Fruit fly (Drosophila melanogaster): ENCODE results near the gene Lip4.

Gene Lip4

dm6 chr2L:10488484-10489223 is 38.7 kb upstream of the Lip4 start, which contains the start of the genes Cog4 and CG6144 (continued):
- TF ChIP-seq CG12104 (GFP tag; optimal IDR thresholded peaks at IDR 0.05) (no peak), CG14965 (GFP tag; optimal IDR thresholded peaks at IDR 0.05; ENCODE audit: borderline replicate concordance) (no peak), CG6791 (GFP tag; IDR thresholded peaks at IDR 0.05; ENCODE audit: partially characterized antibody) (peak; percentile 77), CG6689 (GFP tag; IDR thresholded peaks at IDR 0.05) (peak; percentile 63)

DNA sequence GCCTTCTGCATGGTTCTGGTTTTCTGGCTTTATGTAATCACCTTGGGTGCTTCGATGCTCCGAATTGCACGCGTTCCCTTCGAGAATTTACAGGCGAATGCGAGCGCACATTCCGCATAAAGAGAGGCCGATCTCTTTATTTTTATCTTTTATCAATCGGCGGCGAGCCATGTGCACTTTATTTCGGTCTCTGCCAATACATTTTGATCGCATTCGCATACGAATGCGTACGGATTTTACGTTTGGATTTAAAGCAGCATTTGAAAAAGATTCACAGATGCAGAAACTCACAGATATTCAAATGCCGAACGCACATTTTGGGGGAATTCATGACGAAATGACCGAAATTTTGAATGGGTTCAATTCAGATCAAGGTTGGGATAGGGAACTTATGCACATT is 36.0 kb upstream of the Lip4 start, which contains the start of gene CG13144:
Gene CG13144 (minus strand): TSS at position 101 of the 400 bp plus-strand sequence.
- 0 out of 3 replicates have a peak, but pooled peaks have one; percentile 41 for TF ChIP-seq ci (GFP tag; IDR thresholded peaks at IDR 0.05)
- no peak for TF ChIP-seq Atf3 (GFP tag; optimal IDR thresholded peaks at IDR 0.05)
- TF ChIP-seq gsb (GFP tag; IDR thresholded peaks at IDR 0.05), result 0 out of 2 replicates have a peak, but pooled peaks have one; percentile 29

DNA sequence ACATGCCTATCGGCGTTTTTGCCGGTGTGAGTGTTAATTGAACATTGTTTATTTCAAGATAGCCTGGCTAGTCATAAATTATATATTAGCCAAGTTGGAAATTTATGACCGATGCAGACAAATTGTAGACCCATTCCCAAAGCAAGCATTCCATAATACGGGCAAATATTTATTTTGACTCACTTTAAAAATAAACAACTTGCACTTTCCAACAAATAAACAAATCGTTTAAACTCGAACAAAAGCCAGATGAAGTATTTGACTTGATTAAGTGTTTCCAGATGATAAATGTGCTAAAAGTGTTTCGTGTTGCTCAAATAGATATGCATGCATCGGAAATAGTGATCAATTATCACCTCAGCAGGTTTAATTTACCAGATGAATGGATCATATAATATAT is 31.9 kb upstream of the Lip4 start:
- TF ChIP-seq Asciz (GFP tag; optimal IDR thresholded peaks at IDR 0.05) (peak; percentile 40), Awh (GFP tag; IDR thresholded peaks at IDR 0.05) (no peak), sens (GFP tag) (peak; percentile 63), CG16779 (GFP tag; IDR thresholded peaks at IDR 0.05) (no peak)

DNA sequence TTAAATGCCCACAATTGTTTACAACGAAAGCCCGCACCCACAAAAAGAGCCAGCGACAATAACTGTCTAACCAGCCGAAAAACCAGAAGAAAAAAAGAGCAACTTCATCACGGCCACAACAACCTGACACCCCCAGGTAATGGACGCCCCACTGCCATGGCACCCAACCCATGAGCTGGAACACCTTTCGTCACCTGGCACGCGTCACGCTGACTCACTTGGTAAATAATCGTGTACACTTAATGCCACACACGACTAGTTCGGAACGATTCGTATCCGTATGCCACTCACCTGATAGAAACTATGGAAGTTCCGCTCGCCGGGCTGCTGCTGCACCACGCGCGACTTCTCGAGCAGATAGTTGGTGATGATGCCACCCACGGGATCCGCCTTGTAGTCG is 31.0 kb upstream of the Lip4 start:
- TF ChIP-seq stwl (tag; optimal IDR thresholded peaks at IDR 0.05) (no peak), peb (GFP tag; IDR thresholded peaks at IDR 0.05) (0 out of 2 replicates have a peak, but pooled peaks have one; percentile 11), fru (optimal IDR thresholded peaks at IDR 0.05) (no peak), CG3163 (GFP tag; optimal IDR thresholded peaks at IDR 0.05) (no peak), rib (GFP tag; IDR thresholded peaks at IDR 0.05) (0 out of 2 replicates have a peak, but pooled peaks have one; percentile 25), ftz-f1 (GFP tag; optimal IDR thresholded peaks at IDR 0.05) (no peak), CG10543 (GFP tag; optimal IDR thresholded peaks at IDR 0.05) (no peak), Bdp1 (GFP tag; optimal IDR thresholded peaks at IDR 0.05) (no peak), ci (GFP tag; IDR thresholded peaks at IDR 0.05) (peak; percentile 71; the same call in 2 of the 3 replicates), Hey (tag; optimal IDR thresholded peaks at IDR 0.05) (peak; percentile 98), MBD-R2 (GFP tag; IDR thresholded peaks at IDR 0.05) (0 out of 2 replicates have a peak, but pooled peaks have one; percentile 14), Optix (GFP tag; IDR thresholded peaks at IDR 0.05) (0 out of 3 replicates have a peak, but pooled peaks have one; percentile 9), vvl (GFP tag; IDR thresholded peaks at IDR 0.05) (peak; percentile 32; the same call in 1 of the 2 replicates), so (GFP tag; IDR thresholded peaks at IDR 0.05) (0 out of 3 replicates have a peak, but pooled peaks have one; percentile 7), CG3838 (GFP tag; optimal IDR thresholded peaks at IDR 0.05) (no peak), Rfx (GFP tag; IDR thresholded peaks at IDR 0.05) (peak; percentile 18; the same call in 1 of the 2 replicates), sug (tag; optimal IDR thresholded peaks at IDR 0.05) (peak; percentile 30)

- TF ChIP-seq CG4282 (GFP tag; optimal IDR thresholded peaks at IDR 0.05) (no peak), CG33557 (GFP tag; optimal IDR thresholded peaks at IDR 0.05) (peak; percentile 14), Rx (GFP tag; IDR thresholded peaks at IDR 0.05) (no peak), C15 (GFP tag; IDR thresholded peaks at IDR 0.05) (no peak), CG5953 (GFP tag; IDR thresholded peaks at IDR 0.05) (no peak), CG12236 (GFP tag; optimal IDR thresholded peaks at IDR 0.05) (no peak), Hr78 (GFP tag; optimal IDR thresholded peaks at IDR 0.05) (peak in 1 of 2 experiments; percentile 18), Med (GFP tag) (peak; percentile 56), CG42726 (GFP tag; IDR thresholded peaks at IDR 0.05; ENCODE audit: partially characterized antibody) (no peak), Oaz (GFP tag; IDR thresholded peaks at IDR 0.05) (no peak), CG33213 (GFP tag; optimal IDR thresholded peaks at IDR 0.05) (peak; percentile 1), CG1233 (GFP tag; optimal IDR thresholded peaks at IDR 0.05) (peak; percentile 15), CG14710 (tag; optimal IDR thresholded peaks at IDR 0.05) (peak; percentile 11), CG1647 (GFP tag; optimal IDR thresholded peaks at IDR 0.05) (no peak), CG15269 (tag; optimal IDR thresholded peaks at IDR 0.05) (no peak), CG34376 (GFP tag; optimal IDR thresholded peaks at IDR 0.05) (no peak), Bdp1 (GFP tag; optimal IDR thresholded peaks at IDR 0.05) (no peak), peb (GFP tag; IDR thresholded peaks at IDR 0.05) (no peak)
Observed at dm6 chr2L:10497106-10497800, 30.1 kb upstream of the Lip4 start.
